Comparison of ENCODE assay signal across 7 worm cellular contexts in the genomic region with DNA sequence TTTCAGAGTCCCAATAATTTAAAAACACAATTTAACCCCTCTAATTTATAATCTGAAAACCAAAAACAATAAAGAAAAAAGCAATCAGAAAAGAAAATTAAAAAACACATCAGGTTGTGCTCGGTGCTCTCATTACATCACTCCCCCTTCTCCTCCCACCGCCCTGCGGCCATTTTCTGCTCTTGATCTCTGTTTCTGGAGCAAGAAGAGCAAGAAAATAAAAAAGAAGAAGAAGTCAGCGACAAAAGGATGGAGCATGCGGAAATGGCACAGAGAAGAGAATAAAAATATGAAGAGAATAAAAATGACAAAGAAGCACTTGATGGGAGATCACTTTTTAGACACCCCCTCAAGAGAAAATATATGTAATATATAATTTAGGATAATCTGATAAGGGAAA.
TF ChIP-seq lines count a peak whose summit lies in the region.

No protein-coding gene starts in this region.

TF ChIP-seq in whole organism, L1 larva, 84 proteins besides CTCF, POLR2A, EP300 and RAD21 (continues in another document):
- TF ChIP-seq dsc-1 (tag; optimal IDR thresholded peaks at IDR 0.05; lab: Kevin White, UChicago) = peak; percentile 40
- peak; percentile 22 for TF ChIP-seq unc-86 (tag; optimal IDR thresholded peaks at IDR 0.05; lab: Kevin White, UChicago)
- TF ChIP-seq nhr-76 (tag; optimal IDR thresholded peaks at IDR 0.05; lab: Kevin White, UChicago) = no peak
- TF ChIP-seq efl-3 (GFP tag; optimal IDR thresholded peaks at IDR 0.05; lab: Kevin White, UChicago) = no peak
- peak in 1 of 3 experiments; percentile 55 for TF ChIP-seq ceh-82 (tag; optimal IDR thresholded peaks at IDR 0.05; lab: Kevin White, UChicago)
- 0 out of 2 replicates have a peak, but pooled peaks have one; percentile 8 for TF ChIP-seq nhr-19 (GFP tag; conservative IDR thresholded peaks at IDR 0.05; lab: Robert Waterston, UW)
- TF ChIP-seq lin-14 (GFP tag; optimal IDR thresholded peaks at IDR 0.05; lab: Kevin White, UChicago) = peak; percentile 93
- peak; percentile 30 for TF ChIP-seq nhr-47 (tag; optimal IDR thresholded peaks at IDR 0.05; lab: Kevin White, UChicago)
- peak; percentile 58 for TF ChIP-seq fkh-10 (GFP tag; optimal IDR thresholded peaks at IDR 0.05; lab: Kevin White, UChicago)
- peak; percentile 47 for TF ChIP-seq rnt-1 (tag; optimal IDR thresholded peaks at IDR 0.05; lab: Kevin White, UChicago)
- peak; percentile 13; the same call in 1 of the 2 replicates for TF ChIP-seq isw-1 (GFP tag; IDR thresholded peaks at IDR 0.05; lab: Robert Waterston, UW)

TF ChIP-seq in whole organism, L2 larva, 48 proteins besides CTCF, POLR2A, EP300 and RAD21 (continues in another document):
- peak; percentile 44 for TF ChIP-seq zag-1 (tag; optimal IDR thresholded peaks at IDR 0.05; lab: Kevin White, UChicago)
- TF ChIP-seq lsy-2 (tag; optimal IDR thresholded peaks at IDR 0.05; lab: Kevin White, UChicago) = peak in 1 of 2 experiments; percentile 37
- peak; percentile 58 for TF ChIP-seq C34F6.9 (tag; optimal IDR thresholded peaks at IDR 0.05; lab: Kevin White, UChicago)
- TF ChIP-seq egl-27 (tag; optimal IDR thresholded peaks at IDR 0.05; lab: Kevin White, UChicago) = peak; percentile 63
- TF ChIP-seq nhr-77 (tag; optimal IDR thresholded peaks at IDR 0.05; lab: Kevin White, UChicago) = no peak
- TF ChIP-seq sma-9 (GFP tag; optimal IDR thresholded peaks at IDR 0.05; lab: Kevin White, UChicago) = peak; percentile 40
- TF ChIP-seq sma-9 (tag; optimal IDR thresholded peaks at IDR 0.05; lab: Kevin White, UChicago) = no peak
- TF ChIP-seq nhr-129 (tag; optimal IDR thresholded peaks at IDR 0.05; lab: Kevin White, UChicago) = peak; percentile 39
- TF ChIP-seq fos-1 (tag; optimal IDR thresholded peaks at IDR 0.05; lab: Kevin White, UChicago) = peak; percentile 41
- TF ChIP-seq lin-13 (GFP tag; optimal IDR thresholded peaks at IDR 0.05; lab: Kevin White, UChicago) = peak; percentile 22
- TF ChIP-seq unc-55 (GFP tag; optimal IDR thresholded peaks at IDR 0.05; lab: Kevin White, UChicago) = peak; percentile 12
- no peak for TF ChIP-seq ztf-11 (tag; optimal IDR thresholded peaks at IDR 0.05; lab: Kevin White, UChicago)
- no peak for TF ChIP-seq unc-39 (tag; optimal IDR thresholded peaks at IDR 0.05; lab: Kevin White, UChicago)

TF ChIP-seq in whole organism, L3 larva, 47 proteins besides CTCF, POLR2A, EP300 and RAD21:
- TF ChIP-seq nhr-28 (tag; optimal IDR thresholded peaks at IDR 0.05; lab: Kevin White, UChicago) (no peak), eor-1 (tag; optimal IDR thresholded peaks at IDR 0.05; lab: Kevin White, UChicago) (no peak), hmg-11 (tag; optimal IDR thresholded peaks at IDR 0.05; lab: Kevin White, UChicago) (peak; percentile 33), egl-27 (tag; optimal IDR thresholded peaks at IDR 0.05; lab: Kevin White, UChicago) (no peak), ama-1 (optimal IDR thresholded peaks at IDR 0.05; lab: Kevin White, UChicago) (no peak), egl-5 (tag; optimal IDR thresholded peaks at IDR 0.05; lab: Kevin White, UChicago) (peak; percentile 48), elt-1 (tag; optimal IDR thresholded peaks at IDR 0.05; lab: Kevin White, UChicago) (peak; percentile 15), nhr-25 (tag; optimal IDR thresholded peaks at IDR 0.05; lab: Kevin White, UChicago) (no peak), snpc-4 (tag; optimal IDR thresholded peaks at IDR 0.05; lab: Kevin White, UChicago) (peak; percentile 43), pqm-1 (tag; optimal IDR thresholded peaks at IDR 0.05; lab: Kevin White, UChicago) (no peak), lin-39 (tag; optimal IDR thresholded peaks at IDR 0.05; lab: Kevin White, UChicago) (peak; percentile 70), jun-1 (tag; optimal IDR thresholded peaks at IDR 0.05; lab: Kevin White, UChicago) (no peak), nfya-1 (tag; optimal IDR thresholded peaks at IDR 0.05; lab: Kevin White, UChicago; ENCODE audit: insufficient read depth) (peak; percentile 63)

TF ChIP-seq in whole organism, L4 larva, 104 proteins besides CTCF, POLR2A, EP300 and RAD21 (continues in another document):
- peak; percentile 58 for TF ChIP-seq mep-1 (tag; optimal IDR thresholded peaks at IDR 0.05; lab: Kevin White, UChicago)
- peak; percentile 31 for TF ChIP-seq rbr-2 (tag; optimal IDR thresholded peaks at IDR 0.05; lab: Kevin White, UChicago)
- peak; percentile 36 for TF ChIP-seq hlh-11 (tag; optimal IDR thresholded peaks at IDR 0.05; lab: Kevin White, UChicago)
- TF ChIP-seq hlh-30 (tag; optimal IDR thresholded peaks at IDR 0.05; lab: Kevin White, UChicago; ENCODE audit: insufficient read depth) = no peak
- peak; percentile 0 for TF ChIP-seq nhr-11 (tag; optimal IDR thresholded peaks at IDR 0.05; lab: Kevin White, UChicago)
- no peak for TF ChIP-seq mes-2 (tag; optimal IDR thresholded peaks at IDR 0.05; lab: Kevin White, UChicago; ENCODE audit: poor library complexity, severe bottlenecking)
- no peak for TF ChIP-seq dmd-9 (GFP tag; IDR thresholded peaks at IDR 0.05; lab: Robert Waterston, UW)
- TF ChIP-seq lin-29 (GFP tag; IDR thresholded peaks at IDR 0.05; lab: Robert Waterston, UW) = no peak
- TF ChIP-seq ceh-20 (GFP tag; IDR thresholded peaks at IDR 0.05; lab: Robert Waterston, UW) = peak; percentile 41; the same call in 1 of the 2 replicates
- no peak for TF ChIP-seq tag-97 (GFP tag; IDR thresholded peaks at IDR 0.05; lab: Robert Waterston, UW)
- TF ChIP-seq tra-1 (GFP tag; IDR thresholded peaks at IDR 0.05; lab: Robert Waterston, UW) = peak; percentile 63; the same call in 1 of the 2 replicates
- TF ChIP-seq madf-5 (GFP tag; IDR thresholded peaks at IDR 0.05; lab: Robert Waterston, UW) = no peak
- no peak for TF ChIP-seq attf-4 (tag; optimal IDR thresholded peaks at IDR 0.05; lab: Kevin White, UChicago)

TF ChIP-seq in whole organism, late embryonic, 69 proteins besides CTCF, POLR2A, EP300 and RAD21:
- TF ChIP-seq syd-9 (tag; optimal IDR thresholded peaks at IDR 0.05; lab: Kevin White, UChicago) (no peak), ceh-14 (tag; optimal IDR thresholded peaks at IDR 0.05; lab: Kevin White, UChicago) (peak; percentile 54), unc-42 (tag; optimal IDR thresholded peaks at IDR 0.05; lab: Kevin White, UChicago) (peak; percentile 22)

TF ChIP-seq in whole organism, mixed stage, embryonic, 35 proteins besides CTCF, POLR2A, EP300 and RAD21:
- TF ChIP-seq ces-1 (GFP tag; optimal IDR thresholded peaks at IDR 0.05; lab: Kevin White, UChicago) (peak; percentile 13), flh-1 (GFP tag; optimal IDR thresholded peaks at IDR 0.05; lab: Kevin White, UChicago) (no peak)
TF ChIP-seq in whole organism, mixed stage, embryonic: peak in this region for 1.

TF ChIP-seq in whole organism, young adult, 124 proteins besides CTCF, POLR2A, EP300 and RAD21:
- no peak for TF ChIP-seq F23B12.7 (tag; optimal IDR thresholded peaks at IDR 0.05; lab: Kevin White, UChicago; ENCODE audit: insufficient read depth)
- no peak for TF ChIP-seq hrde-1 (tag; optimal IDR thresholded peaks at IDR 0.05; lab: Kevin White, UChicago; ENCODE audit: borderline replicate concordance)
- no peak for TF ChIP-seq F33H1.4 (GFP tag; IDR thresholded peaks at IDR 0.05; lab: Robert Waterston, UW)
- no peak for TF ChIP-seq bed-1 (GFP tag; IDR thresholded peaks at IDR 0.05; lab: Robert Waterston, UW)
- TF ChIP-seq Y53G8AR.9 (GFP tag; conservative IDR thresholded peaks at IDR 0.05; lab: Robert Waterston, UW) = no peak
- TF ChIP-seq tlf-1 (GFP tag; optimal IDR thresholded peaks at IDR 0.05; lab: Kevin White, UChicago) = no peak
- no peak for TF ChIP-seq unc-62 (GFP tag; optimal IDR thresholded peaks at IDR 0.05; lab: Kevin White, UChicago)
- TF ChIP-seq ztf-18 (tag; optimal IDR thresholded peaks at IDR 0.05; lab: Kevin White, UChicago) = no peak
- TF ChIP-seq rec-8 (tag; optimal IDR thresholded peaks at IDR 0.05; lab: Kevin White, UChicago) = no peak
- TF ChIP-seq rcor-1 (GFP tag; IDR thresholded peaks at IDR 0.05; lab: Robert Waterston, UW) = no peak
- peak in 1 of 3 experiments; percentile 4 for TF ChIP-seq lin-35 (GFP tag; optimal IDR thresholded peaks at IDR 0.05; lab: Kevin White, UChicago)
- TF ChIP-seq snpc-4 (GFP tag; optimal IDR thresholded peaks at IDR 0.05; lab: Kevin White, UChicago) = no peak
- no peak for TF ChIP-seq snpc-4 (tag; optimal IDR thresholded peaks at IDR 0.05; lab: Kevin White, UChicago)
- TF ChIP-seq K12H6.12 (tag; optimal IDR thresholded peaks at IDR 0.05; lab: Kevin White, UChicago) = peak; percentile 13
- TF ChIP-seq F22D6.2 (tag; optimal IDR thresholded peaks at IDR 0.05; lab: Kevin White, UChicago) = no peak
- TF ChIP-seq Y95B8A.8 (GFP tag; IDR thresholded peaks at IDR 0.05; lab: Robert Waterston, UW) = no peak
